Fruit fly (Drosophila melanogaster) whole organism, embryonic: ENCODE measurements around the gene aph-1.
A peak's percentile ranks its signal among the peaks of the same experiment; 100 is the strongest.

Experiments used
- BtbVII ChIP-seq: fragments of 200-800 bp; sonication (Bioruptor generic); optimal IDR thresholded peaks from 3 replicates; lab custom pipeline; 2017; ENCODE audit warnings: missing biosample characterization, mild to moderate bottlenecking, missing genetic modification characterization
- C15 ChIP-seq: fragments of 200-800 bp; sonication (Bioruptor generic); IDR thresholded peaks from 3 replicates; pipeline ENCODE4 v1.3.6; 2022; ENCODE audit warnings: missing biosample characterization, missing genetic modification characterization
- CG1024 ChIP-seq: fragments of 200-800 bp; sonication (Bioruptor generic); IDR thresholded peaks from 2 replicates; pipeline ENCODE4 v1.3.6; 2022; ENCODE audit warnings: missing biosample characterization, missing genetic modification characterization
- CG10431 ChIP-seq: fragments of 200-800 bp; sonication (Bioruptor generic); optimal IDR thresholded peaks from 3 replicates; lab custom pipeline; 2018; ENCODE audit warnings: missing biosample characterization, mild to moderate bottlenecking, missing genetic modification characterization
- CG11696 ChIP-seq: fragments of 200-800 bp; sonication (Bioruptor generic); IDR thresholded peaks from 2 replicates; pipeline ENCODE4 v1.3.6; 2022; ENCODE audit warnings: missing biosample characterization, missing genetic modification characterization
- CG12219 ChIP-seq: fragments of 200-800 bp; sonication (Bioruptor generic); optimal IDR thresholded peaks from 3 replicates; lab custom pipeline; 2018; ENCODE audit warnings: missing biosample characterization, mild to moderate bottlenecking, missing genetic modification characterization
- CG12769 ChIP-seq: fragments of 200-800 bp; sonication (Bioruptor generic); optimal IDR thresholded peaks from 2 replicates; lab custom pipeline; 2019; ENCODE audit warnings: missing biosample characterization, mild to moderate bottlenecking, missing genetic modification characterization, moderate library complexity
- CG13123 ChIP-seq: fragments of 200-800 bp; sonication (Bioruptor generic); optimal IDR thresholded peaks from 2 replicates; lab custom pipeline; 2016; ENCODE audit warnings: missing biosample characterization, missing genetic modification characterization
- CG14441 ChIP-seq: fragments of 200-800 bp; sonication (Bioruptor generic); IDR thresholded peaks from 2 replicates; pipeline ENCODE4 v1.3.6; 2022; ENCODE audit warnings: missing biosample characterization, missing genetic modification characterization
- CG14667 ChIP-seq: fragments of 200-800 bp; sonication (Bioruptor generic); IDR thresholded peaks from 2 replicates; pipeline ENCODE4 v1.3.6; 2022; ENCODE audit warnings: missing biosample characterization, missing genetic modification characterization
- CG15269 ChIP-seq: fragments of 200-800 bp; sonication (Bioruptor generic); optimal IDR thresholded peaks from 2 replicates; lab custom pipeline; 2018; ENCODE audit warnings: missing biosample characterization, mild to moderate bottlenecking, missing genetic modification characterization, moderate library complexity
- CG17328 ChIP-seq: fragments of 200-800 bp; sonication (Bioruptor generic); IDR thresholded peaks from 2 replicates; pipeline ENCODE4 v1.3.6; 2022; ENCODE audit warnings: missing biosample characterization, missing genetic modification characterization
- CG17568 ChIP-seq: fragments of 200-800 bp; sonication (Bioruptor generic); optimal IDR thresholded peaks from 2 replicates; lab custom pipeline; 2018; ENCODE audit warnings: missing biosample characterization, mild to moderate bottlenecking, missing genetic modification characterization, moderate library complexity
- CG34224 ChIP-seq: fragments of 200-800 bp; sonication (Bioruptor generic); IDR thresholded peaks from 3 replicates; pipeline ENCODE4 v1.3.6; 2022; ENCODE audit warnings: missing biosample characterization, missing genetic modification characterization; ENCODE audit not compliant: partially characterized antibody
- CG3838 ChIP-seq: fragments of 200-800 bp; sonication (Bioruptor generic); optimal IDR thresholded peaks from 3 replicates; lab custom pipeline; 2016; ENCODE audit warnings: missing biosample characterization, missing genetic modification characterization
- CG3995 ChIP-seq: fragments of 200-800 bp; sonication (Bioruptor generic); optimal IDR thresholded peaks from 3 replicates; lab custom pipeline; 2016; ENCODE audit warnings: missing biosample characterization, missing genetic modification characterization
- CG4820 ChIP-seq: fragments of 200-800 bp; sonication (Bioruptor generic); optimal IDR thresholded peaks from 3 replicates; lab custom pipeline; 2016; ENCODE audit warnings: missing biosample characterization, missing genetic modification characterization
- CG5180 ChIP-seq: fragments of 200-800 bp; sonication (Bioruptor generic); optimal IDR thresholded peaks from 3 replicates; lab custom pipeline; 2017; ENCODE audit warnings: missing biosample characterization, missing genetic modification characterization, mild to moderate bottlenecking, moderate library complexity, missing genetic modification reagents
- CG7839 ChIP-seq: fragments of 200-800 bp; sonication (Bioruptor generic); optimal IDR thresholded peaks from 3 replicates; lab custom pipeline; 2018; ENCODE audit warnings: missing biosample characterization, mild to moderate bottlenecking, missing genetic modification characterization, moderate library complexity
- CG7928 ChIP-seq: fragments of 200-800 bp; sonication (Bioruptor generic); optimal IDR thresholded peaks from 2 replicates; lab custom pipeline; 2017; ENCODE audit warnings: missing biosample characterization, mild to moderate bottlenecking, missing genetic modification characterization
- CG9932 ChIP-seq: fragments of 200-800 bp; sonication (Bioruptor generic); IDR thresholded peaks from 2 replicates; pipeline ENCODE4 v1.3.6; 2022; ENCODE audit warnings: missing biosample characterization, missing genetic modification characterization
- CTCF ChIP-seq: fragments of 200-800 bp; sonication (Bioruptor generic); optimal IDR thresholded peaks from 2 replicates; lab custom pipeline; 2017; ENCODE audit warnings: missing biosample characterization, mild to moderate bottlenecking, missing genetic modification characterization, moderate library complexity
- Chrac-16 ChIP-seq: fragments of 200-800 bp; sonication (Bioruptor generic); optimal IDR thresholded peaks from 3 replicates; lab custom pipeline; 2016; ENCODE audit warnings: missing biosample characterization, missing genetic modification characterization
- Doc3 ChIP-seq: fragments of 200-800 bp; sonication (Bioruptor generic); IDR thresholded peaks from 3 replicates; pipeline ENCODE4 v1.3.6; 2022; ENCODE audit warnings: missing biosample characterization, missing genetic modification characterization; ENCODE audit not compliant: partially characterized antibody
- Ets97D ChIP-seq: fragments of 200-800 bp; sonication (Bioruptor generic); optimal IDR thresholded peaks from 3 replicates; lab custom pipeline; 2016; ENCODE audit warnings: missing biosample characterization, missing genetic modification characterization
- Hr39 ChIP-seq: fragments of >200 bp; optimal IDR thresholded peaks from 2 replicates; lab custom pipeline; 2017
- MTF-1 ChIP-seq: fragments of 200-800 bp; sonication (Bioruptor generic); optimal IDR thresholded peaks from 2 replicates; lab custom pipeline; 2018; ENCODE audit warnings: missing biosample characterization, mild to moderate bottlenecking, missing genetic modification characterization, borderline replicate concordance
- Nf-YA ChIP-seq: fragments of 200-800 bp; sonication (Bioruptor generic); IDR thresholded peaks from 2 replicates; pipeline ENCODE4 v1.3.6; 2022; ENCODE audit warnings: missing biosample characterization, missing genetic modification characterization
- Oli ChIP-seq: fragments of 200-800 bp; sonication (Bioruptor generic); optimal IDR thresholded peaks from 2 replicates; lab custom pipeline; 2018; ENCODE audit warnings: missing biosample characterization, mild to moderate bottlenecking, missing genetic modification characterization, moderate library complexity
- Scr ChIP-seq: fragments of 200-800 bp; sonication (Bioruptor generic); IDR thresholded peaks from 2 replicates; pipeline ENCODE4 v1.3.6; 2022; ENCODE audit warnings: missing biosample characterization, missing genetic modification characterization; ENCODE audit not compliant: partially characterized antibody
- Usf ChIP-seq: fragments of 200-800 bp; sonication (Bioruptor generic); optimal IDR thresholded peaks from 2 replicates; lab custom pipeline; 2017; ENCODE audit warnings: missing genotype, missing biosample characterization, missing genetic modification characterization
- ato ChIP-seq: fragments of 200-800 bp; sonication (Bioruptor generic); IDR thresholded peaks from 2 replicates; pipeline ENCODE4 v1.3.6; 2022; ENCODE audit warnings: missing biosample characterization, missing genetic modification characterization; ENCODE audit not compliant: partially characterized antibody
- bbx ChIP-seq: fragments of 200-800 bp; sonication (Bioruptor generic); IDR thresholded peaks from 2 replicates; pipeline ENCODE4 v1.3.6; 2022; ENCODE audit warnings: missing biosample characterization, missing genetic modification characterization; ENCODE audit not compliant: partially characterized antibody
- bsh ChIP-seq, 2 experiments: fragments of 200-800 bp; sonication (Bioruptor generic); optimal IDR thresholded peaks; 2 replicates each; lab custom pipeline; 2017 to 2018; ENCODE audit warnings: mild to moderate bottlenecking in 2 of 2, missing biosample characterization in 2 of 2, missing genetic modification characterization in 2 of 2, moderate library complexity in 1 of 2
- btn ChIP-seq: fragments of 200-800 bp; sonication (Bioruptor generic); optimal IDR thresholded peaks from 2 replicates; lab custom pipeline; 2016; ENCODE audit warnings: missing biosample characterization, missing genetic modification characterization
- chm ChIP-seq: fragments of 200-800 bp; sonication (Bioruptor generic); IDR thresholded peaks from 2 replicates; pipeline ENCODE4 v1.3.6; 2022; ENCODE audit warnings: missing biosample characterization, missing genetic modification characterization
- chn ChIP-seq: fragments of 200-800 bp; sonication (Bioruptor generic); optimal IDR thresholded peaks from 2 replicates; lab custom pipeline; 2016; ENCODE audit warnings: missing biosample characterization, missing genetic modification characterization
- ci ChIP-seq: fragments of 200-800 bp; sonication (Bioruptor generic); IDR thresholded peaks from 3 replicates; pipeline ENCODE4 v1.3.6; 2022; ENCODE audit warnings: missing biosample characterization, missing genetic modification characterization
- crc ChIP-seq: fragments of 200-800 bp; sonication (Bioruptor generic); optimal IDR thresholded peaks from 2 replicates; lab custom pipeline; 2016; ENCODE audit warnings: missing biosample characterization, missing genetic modification characterization
- dm ChIP-seq: fragments of 200-800 bp; sonication (Bioruptor generic); optimal IDR thresholded peaks from 3 replicates; lab custom pipeline; 2016; ENCODE audit warnings: missing biosample characterization, missing genetic modification characterization
- dysf ChIP-seq: fragments of 200-800 bp; sonication (Bioruptor generic); IDR thresholded peaks from 3 replicates; pipeline ENCODE4 v1.3.6; 2022; ENCODE audit warnings: missing biosample characterization, missing genetic modification characterization
- grau ChIP-seq: fragments of 200-800 bp; optimal IDR thresholded peaks from 3 replicates; lab custom pipeline; 2019; ENCODE audit warnings: missing biosample characterization, mild to moderate bottlenecking, missing genetic modification characterization, moderate library complexity
- h ChIP-seq: fragments of >200 bp; optimal IDR thresholded peaks from 2 replicates; lab custom pipeline; 2017
- mam ChIP-seq: fragments of 200-800 bp; sonication (Bioruptor generic); optimal IDR thresholded peaks from 3 replicates; lab custom pipeline; 2016; ENCODE audit warnings: missing biosample characterization, missing genetic modification characterization
- onecut ChIP-seq: fragments of 200-800 bp; sonication (Bioruptor generic); IDR thresholded peaks from 2 replicates; pipeline ENCODE4 v1.3.6; 2022; ENCODE audit warnings: missing biosample characterization, missing genetic modification characterization
- peb ChIP-seq: fragments of 200-800 bp; sonication (Bioruptor generic); IDR thresholded peaks from 2 replicates; pipeline ENCODE4 v1.3.6; 2022; ENCODE audit warnings: missing biosample characterization, missing genetic modification characterization
- pho ChIP-seq: fragments of 200-800 bp; sonication (Bioruptor generic); optimal IDR thresholded peaks from 2 replicates; lab custom pipeline; 2016; ENCODE audit warnings: missing biosample characterization, missing genetic modification characterization
- pnt ChIP-seq: fragments of 200-800 bp; sonication (Bioruptor generic); optimal IDR thresholded peaks from 3 replicates; lab custom pipeline; 2016; ENCODE audit warnings: missing biosample characterization, missing genetic modification characterization
- run ChIP-seq: fragments of 200-800 bp; sonication (Bioruptor generic); optimal IDR thresholded peaks from 3 replicates; lab custom pipeline; 2018; ENCODE audit warnings: missing biosample characterization, mild to moderate bottlenecking, missing genetic modification characterization
- tup ChIP-seq: fragments of 200-800 bp; sonication (Bioruptor generic); optimal IDR thresholded peaks from 2 replicates; lab custom pipeline; 2016; ENCODE audit warnings: missing biosample characterization, mild to moderate bottlenecking, missing genetic modification characterization, moderate library complexity
- zfh1 ChIP-seq: fragments of 200-800 bp; sonication (Bioruptor generic); IDR thresholded peaks from 3 replicates; pipeline ENCODE4 v1.3.6; 2022; ENCODE audit warnings: missing biosample characterization, missing genetic modification characterization

aph-1 gene

dm6 chr2L:2754437-2755322, 11.4 kb upstream of the aph-1 start (continued):
- TF ChIP-seq mam (GFP tag; lab: Kevin White, UChicago) (peak; percentile 79), dm (GFP tag; lab: Kevin White, UChicago) (peak; percentile 58), CG12769 (peak; percentile 62), onecut (GFP tag; lab: Robert Waterston, UW) (peak; percentile 61; the same call in 1 of the 2 replicates), crc (peak; percentile 83), Doc3 (GFP tag; lab: Robert Waterston, UW) (no peak), bbx (no peak), CG5180 (GFP tag; lab: Kevin White, UChicago) (peak; percentile 81), pho (peak; percentile 79), pnt (GFP tag; lab: Kevin White, UChicago) (peak; percentile 56), CG7839 (tag; lab: Kevin White, UChicago) (peak; percentile 83), CG14667 (GFP tag; lab: Robert Waterston, UW) (no peak), CG1024 (GFP tag; lab: Robert Waterston, UW) (no peak), ci (no peak), CG13123 (GFP tag; lab: Kevin White, UChicago) (peak; percentile 68), grau (tag; lab: Kevin White, UChicago) (peak; percentile 86), bsh (GFP tag; optimal IDR thresholded peaks at IDR 0.05; lab: Kevin White, UChicago) (peak; percentile 79 to 84), Nf-YA (GFP tag; lab: Robert Waterston, UW) (no peak), Scr (GFP tag; lab: Robert Waterston, UW) (no peak), peb (GFP tag; lab: Robert Waterston, UW) (no peak), Hr39 (lab: Kevin White, UChicago) (no peak), BtbVII (GFP tag; lab: Kevin White, UChicago) (peak; percentile 93), run (tag; lab: Kevin White, UChicago) (peak; percentile 56), CG15269 (peak; percentile 80), CG17328 (GFP tag; lab: Robert Waterston, UW) (no peak), CG10431 (GFP tag; lab: Kevin White, UChicago) (peak; percentile 89), CG34224 (no peak), CTCF (GFP tag; lab: Kevin White, UChicago) (peak; percentile 41), Chrac-16 (GFP tag; lab: Kevin White, UChicago) (peak; percentile 10), CG17568 (GFP tag; lab: Kevin White, UChicago) (peak; percentile 85), Oli (tag; lab: Kevin White, UChicago) (peak; percentile 89), chn (GFP tag; lab: Kevin White, UChicago) (peak; percentile 49), CG7928 (GFP tag; lab: Kevin White, UChicago) (peak; percentile 68), zfh1 (GFP tag; lab: Robert Waterston, UW) (no peak), h (lab: Kevin White, UChicago) (no peak), Ets97D (GFP tag; lab: Kevin White, UChicago) (no peak), CG11696 (GFP tag; lab: Robert Waterston, UW) (no peak), dysf (GFP tag; lab: Robert Waterston, UW) (no peak), chm (GFP tag; lab: Robert Waterston, UW) (no peak), CG9932 (GFP tag; lab: Robert Waterston, UW) (no peak), CG14441 (GFP tag; lab: Robert Waterston, UW) (no peak), ato (GFP tag; lab: Robert Waterston, UW) (no peak), MTF-1 (GFP tag; lab: Kevin White, UChicago) (peak; percentile 82), CG3995 (GFP tag; lab: Kevin White, UChicago) (peak; percentile 42), Usf (peak; percentile 49), CG3838 (GFP tag; lab: Kevin White, UChicago) (no peak), tup (GFP tag; lab: Kevin White, UChicago) (no peak), C15 (GFP tag; lab: Robert Waterston, UW) (no peak), CG4820 (peak; percentile 65), CG12219 (GFP tag; lab: Kevin White, UChicago) (peak; percentile 79), btn (GFP tag; lab: Kevin White, UChicago) (peak; percentile 35)
